Fruit fly (Drosophila melanogaster) whole organism, embryonic: ENCODE measurements around the gene mfr.
A peak's percentile ranks its signal among the peaks of the same experiment; 100 is the strongest.

Experiments
- Atf3 ChIP-seq: fragments of 200-800 bp; sonication (Bioruptor generic); optimal IDR thresholded peaks from 3 replicates; lab custom pipeline; 2016; ENCODE audit warnings: missing biosample characterization, missing genetic modification characterization
- Atf6 ChIP-seq: fragments of 200-800 bp; sonication (Bioruptor generic); IDR thresholded peaks from 2 replicates; pipeline ENCODE4 v1.3.6; 2022; ENCODE audit warnings: missing biosample characterization, missing genetic modification characterization
- Blimp-1 ChIP-seq: fragments of 200-800 bp; sonication (Bioruptor generic); optimal IDR thresholded peaks from 3 replicates; lab custom pipeline; 2018; ENCODE audit warnings: missing biosample characterization, missing genetic modification characterization, mild to moderate bottlenecking, moderate library complexity, missing genetic modification reagents
- CG10321 ChIP-seq: fragments of 200-800 bp; sonication (Bioruptor generic); IDR thresholded peaks from 2 replicates; pipeline ENCODE4 v1.3.6; 2022; ENCODE audit warnings: missing biosample characterization, missing genetic modification characterization
- CG11093 ChIP-seq: fragments of 200-800 bp; sonication (Bioruptor generic); IDR thresholded peaks from 3 replicates; pipeline ENCODE4 v1.3.6; 2022; ENCODE audit warnings: missing biosample characterization, missing genetic modification characterization
- CG12769 ChIP-seq: fragments of 200-800 bp; sonication (Bioruptor generic); optimal IDR thresholded peaks from 2 replicates; lab custom pipeline; 2019; ENCODE audit warnings: missing biosample characterization, mild to moderate bottlenecking, missing genetic modification characterization, moderate library complexity
- CG17328 ChIP-seq: fragments of 200-800 bp; sonication (Bioruptor generic); IDR thresholded peaks from 2 replicates; pipeline ENCODE4 v1.3.6; 2022; ENCODE audit warnings: missing biosample characterization, missing genetic modification characterization
- CG1832 ChIP-seq: fragments of 200-800 bp; sonication (Bioruptor generic); optimal IDR thresholded peaks from 2 replicates; lab custom pipeline; 2017; ENCODE audit warnings: missing biosample characterization, mild to moderate bottlenecking, missing genetic modification characterization, inconsistent platforms
- CG6654 ChIP-seq: fragments of 200-800 bp; sonication (Bioruptor generic); optimal IDR thresholded peaks from 2 replicates; lab custom pipeline; 2017; ENCODE audit warnings: missing biosample characterization, mild to moderate bottlenecking, missing genetic modification characterization
- CG8281 ChIP-seq: fragments of 200-800 bp; sonication (Bioruptor generic); optimal IDR thresholded peaks from 2 replicates; lab custom pipeline; 2018; ENCODE audit warnings: missing biosample characterization, mild to moderate bottlenecking, missing genetic modification characterization, moderate library complexity
- CkIIα-i1 ChIP-seq: fragments of 200-800 bp; sonication (Bioruptor generic); IDR thresholded peaks from 2 replicates; pipeline ENCODE4 v1.3.6; 2022; ENCODE audit warnings: missing biosample characterization, missing genetic modification characterization
- Drgx ChIP-seq: fragments of 200-800 bp; sonication (Bioruptor generic); IDR thresholded peaks from 2 replicates; pipeline ENCODE4 v1.3.6; 2022; ENCODE audit warnings: missing biosample characterization, missing genetic modification characterization
- Elba2 ChIP-seq: fragments of 200-800 bp; sonication (Bioruptor generic); optimal IDR thresholded peaks from 3 replicates; lab custom pipeline; 2016; ENCODE audit warnings: missing biosample characterization, missing genetic modification characterization
- Ets65A ChIP-seq: fragments of 200-800 bp; sonication (Bioruptor generic); peaks from one replicate; lab custom pipeline; 2016; ENCODE audit warnings: missing biosample characterization, missing genetic modification characterization
- HLH54F ChIP-seq: fragments of 200-800 bp; sonication (Bioruptor generic); optimal IDR thresholded peaks from 3 replicates; lab custom pipeline; 2016; ENCODE audit warnings: missing biosample characterization, missing genetic modification characterization
- Med ChIP-seq: fragments of 200-800 bp; sonication (Bioruptor generic); peaks from one replicate; lab custom pipeline; 2016; ENCODE audit warnings: missing biosample characterization, missing genetic modification characterization, mild to moderate bottlenecking, inconsistent platforms, moderate library complexity
- NfI ChIP-seq: fragments of 200-800 bp; sonication (Bioruptor generic); optimal IDR thresholded peaks from 3 replicates; lab custom pipeline; 2018; ENCODE audit warnings: missing biosample characterization, mild to moderate bottlenecking, missing genetic modification characterization, moderate library complexity
- Six4 ChIP-seq: fragments of 200-800 bp; sonication (Bioruptor generic); optimal IDR thresholded peaks from 2 replicates; lab custom pipeline; 2016; ENCODE audit warnings: missing biosample characterization, missing genetic modification characterization
- Trl ChIP-seq, 3 experiments: fragments of >200 bp in 2 of 3; fragments of 200-800 bp in 1 of 3; sonication (Bioruptor generic) in 1 of 3; optimal IDR thresholded peaks; 2 replicates in 1 of 3; 3 replicates in 2 of 3; lab custom pipeline; 2016 to 2017; ENCODE audit warnings: missing biosample characterization in 1 of 3, missing genetic modification characterization in 1 of 3
- bab2 ChIP-seq: fragments of 200-800 bp; sonication (Bioruptor generic); optimal IDR thresholded peaks from 2 replicates; lab custom pipeline; 2016; ENCODE audit warnings: missing biosample characterization, missing genetic modification characterization
- bsh ChIP-seq, 2 experiments: fragments of 200-800 bp; sonication (Bioruptor generic); optimal IDR thresholded peaks; 2 replicates each; lab custom pipeline; 2017 to 2018; ENCODE audit warnings: mild to moderate bottlenecking in 2 of 2, missing biosample characterization in 2 of 2, missing genetic modification characterization in 2 of 2, moderate library complexity in 1 of 2
- cg ChIP-seq: fragments of 200-800 bp; sonication (Bioruptor generic); optimal IDR thresholded peaks from 3 replicates; lab custom pipeline; 2019; ENCODE audit warnings: missing biosample characterization, mild to moderate bottlenecking, missing genetic modification characterization, moderate library complexity
- chif ChIP-seq, 2 experiments: fragments of 200-800 bp; sonication (Bioruptor generic); optimal IDR thresholded peaks; 3 replicates each; lab custom pipeline; 2016; ENCODE audit warnings: missing biosample characterization in 2 of 2, missing genetic modification characterization in 2 of 2
- dpn ChIP-seq, 2 experiments: fragments of 200-800 bp; sonication (Bioruptor generic); optimal IDR thresholded peaks; 3 replicates each; lab custom pipeline; 2016; ENCODE audit warnings: missing biosample characterization in 2 of 2, missing genetic modification characterization in 2 of 2
- fd3F ChIP-seq: fragments of 200-800 bp; sonication (Bioruptor generic); optimal IDR thresholded peaks from 2 replicates; lab custom pipeline; 2018; ENCODE audit warnings: missing biosample characterization, mild to moderate bottlenecking, missing genetic modification characterization, moderate library complexity
- ftz-f1 ChIP-seq: fragments of 200-800 bp; sonication (Bioruptor generic); optimal IDR thresholded peaks from 2 replicates; lab custom pipeline; 2016; ENCODE audit warnings: missing biosample characterization, missing genetic modification characterization
- fu2 ChIP-seq: fragments of 200-800 bp; sonication (Bioruptor generic); optimal IDR thresholded peaks from 2 replicates; lab custom pipeline; 2016; ENCODE audit warnings: missing biosample characterization, missing genetic modification characterization
- gro ChIP-seq: fragments of 200-800 bp; sonication (Bioruptor generic); optimal IDR thresholded peaks from 2 replicates; lab custom pipeline; 2016; ENCODE audit warnings: missing biosample characterization, missing genetic modification characterization
- insv ChIP-seq, 2 experiments: fragments of 200-800 bp; sonication (Bioruptor generic); optimal IDR thresholded peaks; 3 replicates each; lab custom pipeline; 2016 to 2018; ENCODE audit warnings: missing biosample characterization in 2 of 2, missing genetic modification characterization in 2 of 2
- lmd ChIP-seq: fragments of 200-800 bp; sonication (Bioruptor generic); IDR thresholded peaks from 2 replicates; pipeline ENCODE4 v1.3.6; 2022; ENCODE audit warnings: missing biosample characterization, missing genetic modification characterization
- nau ChIP-seq: fragments of 200-800 bp; sonication (Bioruptor generic); optimal IDR thresholded peaks from 3 replicates; lab custom pipeline; 2017; ENCODE audit warnings: missing biosample characterization, mild to moderate bottlenecking, missing genetic modification characterization, missing genetic modification reagents
- pfk ChIP-seq: fragments of 200-800 bp; sonication (Bioruptor generic); optimal IDR thresholded peaks from 2 replicates; lab custom pipeline; 2018; ENCODE audit warnings: missing biosample characterization, mild to moderate bottlenecking, missing genetic modification characterization, moderate library complexity
- pros ChIP-seq: fragments of 200-800 bp; sonication (Bioruptor generic); optimal IDR thresholded peaks from 3 replicates; lab custom pipeline; 2019; ENCODE audit warnings: missing biosample characterization, mild to moderate bottlenecking, missing genetic modification characterization, moderate library complexity
- sens ChIP-seq: fragments of 200-800 bp; sonication (Bioruptor generic); peaks from one replicate; lab custom pipeline; 2016; ENCODE audit warnings: missing biosample characterization, missing genetic modification characterization
- vvl ChIP-seq: fragments of 200-800 bp; sonication (Bioruptor generic); IDR thresholded peaks from 2 replicates; pipeline ENCODE4 v1.3.6; 2022; ENCODE audit warnings: missing biosample characterization, missing genetic modification characterization
- zfh1 ChIP-seq: fragments of 200-800 bp; sonication (Bioruptor generic); IDR thresholded peaks from 3 replicates; pipeline ENCODE4 v1.3.6; 2022; ENCODE audit warnings: missing biosample characterization, missing genetic modification characterization

The mfr gene

dm6 chr3L:8919678-8920077 lies 7.2 kb upstream of the mfr start (continued):
- TF ChIP-seq CG8281 (tag; lab: Kevin White, UChicago), result peak; percentile 50
- TF ChIP-seq gro (GFP tag; lab: Kevin White, UChicago), result no peak
- TF ChIP-seq nau (GFP tag; lab: Kevin White, UChicago), result no peak
- peak; percentile 62 for TF ChIP-seq Blimp-1 (GFP tag; lab: Kevin White, UChicago)
- TF ChIP-seq dpn (GFP tag; optimal IDR thresholded peaks at IDR 0.05; lab: Kevin White, UChicago), result no peak
- TF ChIP-seq cg, result peak; percentile 16
- TF ChIP-seq sens (GFP tag; lab: Kevin White, UChicago), result no peak
- TF ChIP-seq lmd (GFP tag; lab: Robert Waterston, UW), result no peak
- TF ChIP-seq ftz-f1 (GFP tag; lab: Kevin White, UChicago), result no peak
- no peak for TF ChIP-seq bab2 (GFP tag; lab: Kevin White, UChicago)
- peak; percentile 1 for TF ChIP-seq Med (GFP tag; lab: Kevin White, UChicago)
- no peak for TF ChIP-seq fu2
- TF ChIP-seq CG10321, result no peak
- TF ChIP-seq vvl (GFP tag; lab: Robert Waterston, UW), result peak; percentile 20; the same call in 1 of the 2 replicates
- TF ChIP-seq chif (GFP tag; optimal IDR thresholded peaks at IDR 0.05; lab: Kevin White, UChicago), result no peak
- TF ChIP-seq, all 482 proteins: peak for 6

- no peak for TF ChIP-seq Atf3 (GFP tag; lab: Kevin White, UChicago)
- no peak for TF ChIP-seq CG17328 (GFP tag; lab: Robert Waterston, UW)
- TF ChIP-seq bsh (GFP tag; optimal IDR thresholded peaks at IDR 0.05; lab: Kevin White, UChicago), result peak in 1 of 2 experiments; percentile 51
- TF ChIP-seq insv (GFP tag; optimal IDR thresholded peaks at IDR 0.05; lab: Kevin White, UChicago), result no peak
- TF ChIP-seq pros (GFP tag; lab: Kevin White, UChicago), result no peak
- TF ChIP-seq NfI, result no peak
- TF ChIP-seq zfh1, result 0 out of 3 replicates have a peak, but pooled peaks have one; percentile 1
- TF ChIP-seq CG12769 (tag; lab: Kevin White, UChicago), result peak; percentile 66
- no peak for TF ChIP-seq pfk
- TF ChIP-seq Elba2 (GFP tag; lab: Kevin White, UChicago), result peak; percentile 85
- TF ChIP-seq CG6654 (GFP tag; lab: Kevin White, UChicago), result no peak
- peak; percentile 14 to 37 for TF ChIP-seq Trl (optimal IDR thresholded peaks at IDR 0.05; lab: Kevin White, UChicago)
- TF ChIP-seq Trl (GFP tag; optimal IDR thresholded peaks at IDR 0.05; lab: Kevin White, UChicago), result no peak
- no peak for TF ChIP-seq Atf6 (GFP tag; lab: Robert Waterston, UW)
- peak; percentile 25; the same call in 1 of the 2 replicates for TF ChIP-seq Drgx (GFP tag; lab: Robert Waterston, UW)
- no peak for TF ChIP-seq HLH54F (GFP tag; lab: Kevin White, UChicago)
- peak; percentile 14 for TF ChIP-seq Med (GFP tag; lab: Kevin White, UChicago)
- no peak for TF ChIP-seq CG11093
- no peak for TF ChIP-seq fd3F (GFP tag; lab: Kevin White, UChicago)
- no peak for TF ChIP-seq CkIIα-i1 (GFP tag; lab: Robert Waterston, UW)
- TF ChIP-seq CG1832 (GFP tag; lab: Kevin White, UChicago), result peak; percentile 29
Observed at dm6 chr3L:8913537-8914108, 1.2 kb upstream of the mfr start.

- TF ChIP-seq Six4 (GFP tag; lab: Kevin White, UChicago), result no peak
- peak; percentile 38 for TF ChIP-seq Ets65A
- TF ChIP-seq, all 482 proteins: peak for 1
Observed at dm6 chr3L:8905100-8905499, 7.4 kb downstream of the mfr start, which contains the start of gene TrpA1. Gene TrpA1 (minus strand): TSS chr3L:8905200.
